Worm (Caenorhabditis elegans) whole organism, L2 larva: Measurements from ENCODE around the gene cyb-3.
"Not testable (repeated sequence)": the region's sequence is repeated elsewhere in the genome, so short reads cannot be mapped to it uniquely, and the experiment has no call there.

Experiments
- F13H6.1 ChIP-seq: sonication (generic microtip); optimal IDR thresholded peaks from 2 replicates; lab custom pipeline; 2016; ENCODE audit warnings: missing genetic modification characterization, missing compliant biosample characterization
- R02D3.7 ChIP-seq: fragments of 150-350 bp; optimal IDR thresholded peaks from 2 replicates; lab custom pipeline; 2014; ENCODE audit warnings: missing biosample characterization, missing genetic modification characterization
- Y55F3AM.14 ChIP-seq: fragments of 200-800 bp; sonication (Bioruptor generic); optimal IDR thresholded peaks from 2 replicates; lab custom pipeline; 2018; ENCODE audit warnings: mild to moderate bottlenecking, missing genetic modification characterization, missing compliant biosample characterization
- alr-1 ChIP-seq: fragments of 150-350 bp; optimal IDR thresholded peaks from 2 replicates; lab custom pipeline; 2014; ENCODE audit warnings: missing biosample characterization, missing genetic modification characterization
- aly-2 ChIP-seq: fragments of 150-350 bp; optimal IDR thresholded peaks from 2 replicates; lab custom pipeline; 2014; ENCODE audit warnings: missing biosample characterization, missing genetic modification characterization
- ama-1 ChIP-seq: fragments of 150-350 bp; optimal IDR thresholded peaks from 2 replicates; lab custom pipeline; 2018; ENCODE audit warnings: inconsistent platforms
- blmp-1 ChIP-seq: sonication (generic microtip); optimal IDR thresholded peaks from 2 replicates; lab custom pipeline; 2017; ENCODE audit warnings: missing genetic modification characterization, mild to moderate bottlenecking, missing compliant biosample characterization, antibody characterized with exemption, moderate library complexity; ENCODE audit not compliant: insufficient read depth
- dmd-4 ChIP-seq: sonication (generic microtip); optimal IDR thresholded peaks from 2 replicates; lab custom pipeline; 2017; ENCODE audit warnings: missing biosample characterization, missing genetic modification characterization
- elt-3 ChIP-seq: sonication (generic microtip); optimal IDR thresholded peaks from 2 replicates; lab custom pipeline; 2017; ENCODE audit warnings: missing biosample characterization, missing genetic modification characterization
- fos-1 ChIP-seq: fragments of 150-350 bp; optimal IDR thresholded peaks from 2 replicates; lab custom pipeline; 2014; ENCODE audit warnings: missing biosample characterization, missing genetic modification characterization
- gmeb-1 ChIP-seq: fragments of 150-350 bp; optimal IDR thresholded peaks from 2 replicates; lab custom pipeline; 2014; ENCODE audit warnings: missing biosample characterization, missing genetic modification characterization
- lin-13 ChIP-seq: fragments of 150-350 bp; optimal IDR thresholded peaks from 2 replicates; lab custom pipeline; 2014; ENCODE audit warnings: missing biosample characterization, missing genetic modification reagents, missing genetic modification characterization
- lin-39 ChIP-seq: fragments of 150-350 bp; optimal IDR thresholded peaks from 2 replicates; lab custom pipeline; 2014; ENCODE audit warnings: missing biosample characterization, missing genetic modification reagents, missing genetic modification characterization
- mab-5 ChIP-seq: fragments of 150-350 bp; optimal IDR thresholded peaks from 2 replicates; lab custom pipeline; 2014; ENCODE audit warnings: missing biosample characterization, missing genetic modification characterization
- mbf-1 ChIP-seq: sonication (generic microtip); optimal IDR thresholded peaks from 2 replicates; lab custom pipeline; 2017; ENCODE audit warnings: missing biosample characterization, missing genetic modification characterization
- mdl-1 ChIP-seq, 2 experiments: fragments of 150-350 bp in 1 of 2; sonication (generic microtip) in 1 of 2; optimal IDR thresholded peaks; 2 replicates each; lab custom pipeline; 2017; ENCODE audit warnings: missing biosample characterization in 2 of 2, missing genetic modification characterization in 2 of 2
- nhr-11 ChIP-seq: fragments of 150-350 bp; optimal IDR thresholded peaks from 2 replicates; lab custom pipeline; 2014; ENCODE audit warnings: missing biosample characterization, missing genetic modification characterization
- nhr-129 ChIP-seq: fragments of 150-350 bp; optimal IDR thresholded peaks from 2 replicates; lab custom pipeline; 2014; ENCODE audit warnings: missing biosample characterization, missing genetic modification characterization
- nhr-237 ChIP-seq: fragments of 150-350 bp; optimal IDR thresholded peaks from 2 replicates; lab custom pipeline; 2014; ENCODE audit warnings: missing biosample characterization, missing genetic modification characterization
- nhr-25 ChIP-seq: fragments of 150-350 bp; sonication (generic microtip); optimal IDR thresholded peaks from 3 replicates; lab custom pipeline; 2014; ENCODE audit warnings: missing biosample characterization, missing genetic modification characterization
- nhr-77 ChIP-seq: fragments of 150-350 bp; optimal IDR thresholded peaks from 2 replicates; lab custom pipeline; 2014; ENCODE audit warnings: missing biosample characterization, missing genetic modification characterization
- peb-1 ChIP-seq: fragments of 150-350 bp; optimal IDR thresholded peaks from 2 replicates; lab custom pipeline; 2014; ENCODE audit warnings: missing biosample characterization, missing genetic modification characterization
- skn-1 ChIP-seq: sonication (generic microtip); optimal IDR thresholded peaks from 2 replicates; lab custom pipeline; 2017; ENCODE audit warnings: missing biosample characterization, missing genetic modification characterization
- sma-9 ChIP-seq, 2 experiments: fragments of 150-350 bp in 1 of 2; sonication (generic microtip) in 1 of 2; optimal IDR thresholded peaks; 2 replicates each; lab custom pipeline; 2014 to 2016; ENCODE audit warnings: missing genetic modification characterization in 2 of 2, mild to moderate bottlenecking in 1 of 2, missing biosample characterization in 1 of 2, missing compliant biosample characterization in 1 of 2, missing genetic modification reagents in 1 of 2, moderate library complexity in 1 of 2
- unc-39 ChIP-seq: fragments of 150-350 bp; optimal IDR thresholded peaks from 2 replicates; lab custom pipeline; 2014; ENCODE audit warnings: missing biosample characterization, missing genetic modification characterization
- unc-55 ChIP-seq: fragments of 150-350 bp; sonication (generic microtip); optimal IDR thresholded peaks from 3 replicates; lab custom pipeline; 2014; ENCODE audit warnings: missing biosample characterization, missing genetic modification reagents, missing genetic modification characterization
- ztf-1 ChIP-seq: fragments of 200-800 bp; sonication (Bioruptor generic); conservative IDR thresholded peaks from 2 replicates; pipeline ENCODE4 v1.3.6; 2022; ENCODE audit warnings: missing genetic modification characterization, missing compliant biosample characterization
- ztf-11 ChIP-seq: sonication (generic microtip); optimal IDR thresholded peaks from 2 replicates; lab custom pipeline; 2017; ENCODE audit warnings: missing biosample characterization, missing genetic modification characterization
- ztf-4 ChIP-seq: fragments of 150-350 bp; optimal IDR thresholded peaks from 2 replicates; lab custom pipeline; 2014; ENCODE audit warnings: missing biosample characterization, missing genetic modification characterization

cyb-3 gene

DNA sequence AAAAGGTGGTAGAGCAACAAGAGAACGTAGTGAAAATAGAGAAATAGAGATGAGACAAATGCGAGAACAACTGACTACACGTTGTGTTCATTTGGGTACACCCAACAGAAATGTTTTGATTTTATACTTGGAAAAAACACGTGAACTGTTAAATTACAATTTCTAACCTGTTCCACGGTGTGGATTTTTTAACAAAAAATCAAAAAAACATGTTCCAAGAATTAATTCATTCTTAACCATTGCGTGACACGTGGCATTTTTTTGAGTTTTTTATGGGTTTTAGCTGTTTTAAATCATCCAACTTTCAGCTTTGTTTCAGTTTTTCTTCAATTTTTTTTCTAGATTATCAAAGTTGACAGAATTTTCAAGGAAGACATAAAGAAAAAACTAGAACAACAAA, 34.1 kb upstream of the cyb-3 start, which contains the start of gene ech-1.1:
TSS of gene ech-1.1 (minus strand) at position 101 of the 400 bp plus-strand sequence.
- not testable (repeated sequence) for TF ChIP-seq ama-1 (lab: Kevin White, UChicago); aly-2; F13H6.1 (tag; lab: Kevin White, UChicago)

DNA sequence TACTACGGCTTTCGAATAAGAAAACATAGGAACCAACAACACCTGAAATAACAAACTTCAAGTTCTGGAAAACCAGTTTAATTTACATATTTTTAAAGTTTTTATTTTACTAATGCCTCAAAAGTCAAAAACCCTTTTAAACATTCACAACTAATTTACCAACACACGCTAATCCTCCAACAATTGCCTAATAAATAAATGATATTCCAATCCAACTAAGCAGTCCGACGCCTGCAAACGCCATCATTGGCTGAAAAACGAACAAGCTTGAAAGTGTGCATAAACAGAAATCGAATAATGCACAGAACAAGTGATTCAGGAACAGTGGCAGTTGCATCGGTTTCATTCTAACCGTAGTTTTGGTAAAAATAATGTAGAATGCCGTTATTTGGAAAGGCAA, 27.7 kb upstream of the cyb-3 start:
- TF ChIP-seq lin-39 = no peak

DNA sequence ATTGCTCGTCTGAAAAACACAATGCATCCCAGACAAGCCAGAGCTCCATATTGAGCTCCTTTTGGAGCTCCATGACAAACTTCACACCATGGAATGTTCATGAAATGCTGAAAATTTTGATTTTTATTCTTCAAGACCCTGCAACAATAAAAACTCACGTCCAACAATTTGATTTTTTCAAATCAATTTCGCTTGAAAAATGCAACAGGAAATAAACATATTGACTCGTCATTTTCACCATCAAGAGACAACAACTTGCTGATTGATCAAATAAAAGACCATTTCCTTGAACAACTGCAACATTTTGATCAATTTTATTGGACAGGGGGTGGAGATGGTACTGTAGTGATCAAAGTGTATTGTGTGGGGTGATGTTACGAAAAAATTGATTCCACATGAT, 25.8 kb upstream of the cyb-3 start, which contains the start of gene nhr-269:
TSS of gene nhr-269 (minus strand) at position 101 of the 400 bp plus-strand sequence.
- no peak for TF ChIP-seq nhr-129
- no peak for TF ChIP-seq mbf-1
- TF ChIP-seq, all 48 proteins: peak for 0

DNA sequence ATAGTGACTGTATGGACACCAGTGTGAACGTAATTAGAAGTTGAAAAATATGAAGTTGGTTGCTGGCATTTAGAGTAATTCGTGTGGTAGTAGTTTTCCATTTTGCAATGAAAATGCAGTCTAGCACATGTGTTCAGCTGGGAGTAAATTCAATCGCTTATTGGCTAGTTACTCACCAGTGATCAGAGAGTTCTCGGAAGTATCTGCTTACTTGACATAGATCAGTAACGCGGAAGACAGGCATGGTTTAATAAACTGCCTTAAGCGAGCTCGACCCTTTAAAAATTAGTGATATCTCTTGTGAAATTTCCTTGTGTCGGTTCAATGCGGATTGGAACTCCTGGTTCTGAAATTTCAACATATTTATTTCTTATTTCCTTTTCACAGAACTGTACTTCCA, 19.3 kb upstream of the cyb-3 start, which contains the start of gene srh-52:
TSS of gene srh-52 (minus strand) at position 101 of the 400 bp plus-strand sequence.
- TF ChIP-seq ztf-4 (no peak), mab-5 (tag; lab: Kevin White, UChicago) (no peak), alr-1 (tag; lab: Kevin White, UChicago) (no peak), nhr-25 (tag; lab: Kevin White, UChicago) (no peak), lin-13 (no peak), nhr-129 (no peak), dmd-4 (tag; lab: Kevin White, UChicago) (no peak), peb-1 (tag; lab: Kevin White, UChicago) (no peak), nhr-237 (no peak), nhr-77 (no peak), unc-55 (no peak), aly-2 (no peak), unc-39 (tag; lab: Kevin White, UChicago) (no peak), ztf-1 (GFP tag; lab: Robert Waterston, UW) (no peak), ama-1 (lab: Kevin White, UChicago) (no peak), skn-1 (tag; lab: Kevin White, UChicago) (no peak), gmeb-1 (no peak)
- TF ChIP-seq, all 48 proteins: peak for 0

DNA sequence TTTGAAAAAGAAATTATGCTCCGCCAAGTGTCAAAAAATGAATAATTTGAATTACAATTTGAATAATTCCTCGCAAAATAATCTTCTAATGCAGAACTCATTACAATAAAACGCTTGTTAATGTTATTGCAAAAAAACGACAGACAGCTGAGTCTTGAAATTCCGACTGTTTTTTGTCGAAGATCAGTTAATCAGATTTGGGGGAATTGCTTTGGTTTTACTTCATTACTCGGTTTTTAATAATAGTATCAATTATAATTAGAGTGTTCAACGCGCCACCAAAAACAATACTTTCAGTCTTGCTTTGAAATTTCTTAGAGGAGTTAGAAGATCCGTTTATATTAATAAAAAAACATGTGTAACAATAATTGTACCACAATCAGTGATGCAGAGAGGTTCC, 17.6 kb upstream of the cyb-3 start, which contains the start of gene srh-122:
TSS of gene srh-122 (minus strand) at position 101 of the 400 bp plus-strand sequence.
- TF ChIP-seq mdl-1 (tag; optimal IDR thresholded peaks at IDR 0.05; lab: Kevin White, UChicago) (no peak), unc-39 (tag; lab: Kevin White, UChicago) (no peak), aly-2 (no peak), elt-3 (tag; lab: Kevin White, UChicago) (no peak), nhr-129 (no peak), fos-1 (no peak), nhr-11 (tag; lab: Kevin White, UChicago) (no peak)

DNA sequence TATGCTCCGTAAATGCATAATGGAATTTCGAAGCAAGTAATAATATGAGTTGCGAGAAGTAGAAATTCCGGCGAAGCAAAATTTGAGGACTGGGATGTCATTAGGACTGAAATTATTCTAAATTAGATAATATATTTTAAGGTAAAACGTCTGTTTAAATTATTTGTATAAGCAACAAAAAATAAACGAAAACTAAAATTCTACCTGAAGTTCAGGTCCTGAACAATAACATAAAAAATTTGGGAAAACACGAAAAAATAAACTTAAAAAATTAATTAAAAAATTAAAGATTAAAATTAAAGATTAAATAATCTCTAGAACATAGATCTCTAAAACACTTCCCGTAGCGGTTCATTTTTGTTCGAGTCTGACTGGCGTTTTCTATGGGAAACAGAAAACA, 15.7 kb upstream of the cyb-3 start, which contains the start of gene srh-251:
TSS of gene srh-251 (minus strand) at position 101 of the 400 bp plus-strand sequence.
- TF ChIP-seq mdl-1 (tag; optimal IDR thresholded peaks at IDR 0.05; lab: Kevin White, UChicago) (no peak), Y55F3AM.14 (GFP tag; lab: Kevin White, UChicago) (no peak), R02D3.7 (no peak), nhr-237 (no peak), blmp-1 (tag; lab: Kevin White, UChicago) (no peak), dmd-4 (tag; lab: Kevin White, UChicago) (no peak), ztf-11 (tag; lab: Kevin White, UChicago) (no peak), sma-9 (GFP tag; optimal IDR thresholded peaks at IDR 0.05; lab: Kevin White, UChicago) (no peak), sma-9 (tag; optimal IDR thresholded peaks at IDR 0.05; lab: Kevin White, UChicago) (no peak)

DNA sequence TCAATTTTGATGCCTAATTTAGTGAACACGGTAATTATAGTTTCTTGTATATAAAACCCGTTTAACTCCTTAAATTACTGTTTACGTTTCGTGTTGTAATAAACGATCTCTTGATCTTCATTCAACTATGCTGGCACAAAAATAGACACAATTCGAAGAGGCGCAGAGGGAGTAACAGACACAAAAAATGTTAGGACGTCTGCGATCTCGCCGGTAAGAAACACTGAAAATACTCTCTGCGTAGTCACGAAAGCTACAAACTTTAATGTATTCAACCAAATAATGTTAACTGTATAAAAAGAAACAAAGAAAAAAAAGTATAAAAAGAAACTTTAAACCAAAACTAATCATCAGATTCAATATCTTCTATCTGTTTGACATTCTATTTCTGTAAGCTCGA, 14.6 kb upstream of the cyb-3 start, which contains the start of gene dhs-23:
TSS of gene dhs-23 (plus strand) at position 363 of the 400 bp plus-strand sequence.
- no peak for TF ChIP-seq gmeb-1
- TF ChIP-seq fos-1 = peak; percentile 1
- no peak for TF ChIP-seq Y55F3AM.14 (GFP tag; lab: Kevin White, UChicago)
- TF ChIP-seq, all 48 proteins: peak for 1
